Worm (Caenorhabditis elegans): ENCODE results near the gene srw-66.

srw-66 gene

DNA sequence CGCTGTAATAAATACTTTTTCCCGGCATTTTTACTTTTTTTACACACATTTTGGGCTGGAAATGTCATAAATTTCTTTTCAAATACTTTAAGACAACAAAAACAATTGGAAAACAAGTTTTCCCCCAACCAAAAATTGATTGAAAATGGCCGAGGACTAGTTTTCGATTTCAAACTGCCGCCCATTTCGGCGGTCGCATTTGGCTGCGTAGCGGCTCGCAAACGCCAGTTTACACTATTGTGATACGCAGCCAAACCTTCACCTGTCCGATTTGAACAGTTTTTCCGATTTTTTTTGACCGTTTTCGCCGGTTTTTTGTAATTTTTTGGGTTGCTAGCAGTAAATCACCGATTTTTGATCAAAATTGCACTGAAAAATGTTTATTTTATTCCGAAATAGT lies 48.7 kb upstream of the srw-66 start (continued):
- TF ChIP-seq F33H1.4 (GFP tag; IDR thresholded peaks at IDR 0.05), result peak; percentile 84
- TF ChIP-seq tlf-1 (GFP tag; optimal IDR thresholded peaks at IDR 0.05), result peak; percentile 97
- TF ChIP-seq ztf-25 (GFP tag; IDR thresholded peaks at IDR 0.05), result peak; percentile 73
- TF ChIP-seq attf-3 (GFP tag; conservative IDR thresholded peaks at IDR 0.05), result peak; percentile 82
- peak; percentile 97 for TF ChIP-seq Y95B8A.8 (GFP tag; IDR thresholded peaks at IDR 0.05)
- peak; percentile 96 for TF ChIP-seq madf-3 (GFP tag; IDR thresholded peaks at IDR 0.05)
- TF ChIP-seq D2030.7 (GFP tag; IDR thresholded peaks at IDR 0.05), result peak; percentile 97
- peak; percentile 57 for TF ChIP-seq ceh-79 (tag; optimal IDR thresholded peaks at IDR 0.05)
- TF ChIP-seq bed-2 (GFP tag; IDR thresholded peaks at IDR 0.05), result peak; percentile 67; the same call in 1 of the 2 replicates
- peak; percentile 72 for TF ChIP-seq madf-8 (GFP tag; conservative IDR thresholded peaks at IDR 0.05)
- TF ChIP-seq lsy-27 (tag; optimal IDR thresholded peaks at IDR 0.05; ENCODE audit: borderline replicate concordance, insufficient read depth), result peak; percentile 10
- peak; percentile 46 for TF ChIP-seq B0035.1 (tag; optimal IDR thresholded peaks at IDR 0.05)
- peak; percentile 87 for TF ChIP-seq C06A6.2 (GFP tag; conservative IDR thresholded peaks at IDR 0.05)
- peak; percentile 92 for TF ChIP-seq F49E8.2 (tag; optimal IDR thresholded peaks at IDR 0.05; ENCODE audit: insufficient read depth)
- TF ChIP-seq him-1 (tag; optimal IDR thresholded peaks at IDR 0.05), result no peak
- TF ChIP-seq F10E7.11 (tag; optimal IDR thresholded peaks at IDR 0.05), result no peak
- TF ChIP-seq hlh-12 (tag; optimal IDR thresholded peaks at IDR 0.05), result no peak
- TF ChIP-seq lin-54 (GFP tag; optimal IDR thresholded peaks at IDR 0.05), result peak; percentile 100
- peak; percentile 97 for TF ChIP-seq dpl-1 (GFP tag; optimal IDR thresholded peaks at IDR 0.05)
- no peak for TF ChIP-seq mes-4 (tag; optimal IDR thresholded peaks at IDR 0.05)
- peak; percentile 92 for TF ChIP-seq madf-6 (GFP tag; IDR thresholded peaks at IDR 0.05)
- no peak for TF ChIP-seq nhr-120 (GFP tag; IDR thresholded peaks at IDR 0.05)
- peak; percentile 88 for TF ChIP-seq unc-130 (GFP tag; optimal IDR thresholded peaks at IDR 0.05)
- TF ChIP-seq gei-17 (GFP tag; optimal IDR thresholded peaks at IDR 0.05), result peak; percentile 75
- no peak for TF ChIP-seq rpc-1 (optimal IDR thresholded peaks at IDR 0.05)
- no peak for TF ChIP-seq rpc-1 (tag; optimal IDR thresholded peaks at IDR 0.05)
- TF ChIP-seq nfyb-1 (GFP tag; IDR thresholded peaks at IDR 0.05), result peak; percentile 96
- TF ChIP-seq attf-6 (GFP tag; IDR thresholded peaks at IDR 0.05), result peak; percentile 80
- peak; percentile 97 for TF ChIP-seq F23B12.7 (tag; optimal IDR thresholded peaks at IDR 0.05; ENCODE audit: insufficient read depth)
- peak; percentile 95 for TF ChIP-seq zim-3 (tag; optimal IDR thresholded peaks at IDR 0.05)
- peak; percentile 20 for TF ChIP-seq nhr-27 (tag; optimal IDR thresholded peaks at IDR 0.05)
- peak; percentile 49 for TF ChIP-seq F22D6.2 (tag; optimal IDR thresholded peaks at IDR 0.05)
- TF ChIP-seq T07F8.4 (tag; optimal IDR thresholded peaks at IDR 0.05), result no peak
- peak; percentile 47; the same call in 1 of the 2 replicates for TF ChIP-seq ceh-58 (GFP tag; IDR thresholded peaks at IDR 0.05)
- peak; percentile 90 for TF ChIP-seq Y67H2A.10 (GFP tag; conservative IDR thresholded peaks at IDR 0.05)
- peak; percentile 90 for TF ChIP-seq let-526 (GFP tag; IDR thresholded peaks at IDR 0.05)
- TF ChIP-seq mxl-1 (tag; optimal IDR thresholded peaks at IDR 0.05), result no peak
- no peak for TF ChIP-seq F55B11.4 (tag; optimal IDR thresholded peaks at IDR 0.05; ENCODE audit: borderline replicate concordance, insufficient read depth)
- TF ChIP-seq ceh-40 (GFP tag; IDR thresholded peaks at IDR 0.05), result no peak
- TF ChIP-seq ets-4 (GFP tag; optimal IDR thresholded peaks at IDR 0.05), result no peak
- peak; percentile 98 for TF ChIP-seq B0336.3 (GFP tag; IDR thresholded peaks at IDR 0.05)
- TF ChIP-seq snpc-4 (GFP tag; optimal IDR thresholded peaks at IDR 0.05), result peak; percentile 36
- TF ChIP-seq snpc-4 (tag; optimal IDR thresholded peaks at IDR 0.05), result peak; percentile 71 to 85 (median 77)
- peak; percentile 97 for TF ChIP-seq pbrm-1 (GFP tag; IDR thresholded peaks at IDR 0.05)
- TF ChIP-seq F37B4.10 (GFP tag; IDR thresholded peaks at IDR 0.05), result 0 out of 2 replicates have a peak, but pooled peaks have one; percentile 38
- TF ChIP-seq snpc-1.1 (tag; optimal IDR thresholded peaks at IDR 0.05; ENCODE audit: insufficient read depth), result peak; percentile 50
- TF ChIP-seq egrh-3 (GFP tag; IDR thresholded peaks at IDR 0.05), result peak; percentile 73
- peak; percentile 81 for TF ChIP-seq lin-26 (GFP tag; IDR thresholded peaks at IDR 0.05)
- TF ChIP-seq rcor-1 (GFP tag; IDR thresholded peaks at IDR 0.05), result peak; percentile 96
